Worm (Caenorhabditis elegans) whole organism, L3 larva: ENCODE results near the gene blos-4.

Experiments used
- R02D3.7 ChIP-seq: fragments of 150-350 bp; optimal IDR thresholded peaks from 2 replicates; lab custom pipeline; 2014; ENCODE audit warnings: missing biosample characterization, missing genetic modification characterization
- ZK546.5 ChIP-seq: sonication (generic microtip); optimal IDR thresholded peaks from 2 replicates; lab custom pipeline; 2017; ENCODE audit warnings: missing biosample characterization, missing genetic modification characterization
- aly-2 ChIP-seq: fragments of 150-350 bp; optimal IDR thresholded peaks from 2 replicates; lab custom pipeline; 2014; ENCODE audit warnings: missing biosample characterization, missing genetic modification characterization
- ama-1 ChIP-seq: fragments of 150-350 bp; optimal IDR thresholded peaks from 2 replicates; lab custom pipeline; 2018
- ceh-16 ChIP-seq: sonication (generic microtip); optimal IDR thresholded peaks from 2 replicates; lab custom pipeline; 2017; ENCODE audit warnings: missing biosample characterization, missing genetic modification characterization
- ceh-28 ChIP-seq: fragments of 150-350 bp; optimal IDR thresholded peaks from 2 replicates; lab custom pipeline; 2014; ENCODE audit warnings: missing biosample characterization, missing genetic modification reagents, missing genetic modification characterization
- ceh-82 ChIP-seq: fragments of 150-350 bp; optimal IDR thresholded peaks from 2 replicates; lab custom pipeline; 2014; ENCODE audit warnings: missing biosample characterization, missing genetic modification characterization
- ceh-9 ChIP-seq: sonication (generic microtip); optimal IDR thresholded peaks from 2 replicates; lab custom pipeline; 2018; ENCODE audit warnings: missing biosample characterization, missing genetic modification characterization
- daf-12 ChIP-seq: fragments of 150-350 bp; optimal IDR thresholded peaks from 2 replicates; lab custom pipeline; 2014; ENCODE audit warnings: missing biosample characterization, missing genetic modification reagents, missing genetic modification characterization
- egl-27 ChIP-seq: sonication (generic microtip); optimal IDR thresholded peaks from 4 replicates; lab custom pipeline; 2017; ENCODE audit warnings: missing biosample characterization, missing genetic modification reagents, missing genetic modification characterization
- egl-5 ChIP-seq: fragments of 150-350 bp; optimal IDR thresholded peaks from 2 replicates; lab custom pipeline; 2017; ENCODE audit warnings: missing biosample characterization, missing genetic modification reagents, missing genetic modification characterization, inconsistent platforms
- elt-1 ChIP-seq: fragments of 150-350 bp; optimal IDR thresholded peaks from 2 replicates; lab custom pipeline; 2014; ENCODE audit warnings: missing biosample characterization, missing genetic modification characterization
- elt-2 ChIP-seq: sonication (generic microtip); optimal IDR thresholded peaks from 2 replicates; lab custom pipeline; 2016; ENCODE audit warnings: missing genetic modification reagents, mild to moderate bottlenecking, missing genetic modification characterization, missing compliant biosample characterization
- elt-3 ChIP-seq, 3 experiments: fragments of 150-350 bp in 1 of 3; sonication (generic microtip) in 2 of 3; optimal IDR thresholded peaks; 2 replicates in 2 of 3; 4 replicates in 1 of 3; lab custom pipeline; 2014 to 2017; ENCODE audit warnings: missing biosample characterization in 3 of 3, missing genetic modification characterization in 3 of 3
- eor-1 ChIP-seq, 2 experiments: fragments of 150-350 bp; optimal IDR thresholded peaks; 2 replicates each; lab custom pipeline; 2014 to 2018; ENCODE audit warnings: missing biosample characterization in 2 of 2, missing genetic modification characterization in 2 of 2
- fkh-10 ChIP-seq: sonication (generic microtip); optimal IDR thresholded peaks from 2 replicates; lab custom pipeline; 2017; ENCODE audit warnings: missing biosample characterization, missing genetic modification reagents, missing genetic modification characterization
- fkh-2 ChIP-seq: fragments of 150-350 bp; optimal IDR thresholded peaks from 2 replicates; lab custom pipeline; 2014; ENCODE audit warnings: missing biosample characterization, missing genetic modification reagents, missing genetic modification characterization
- fos-1 ChIP-seq: fragments of 150-350 bp; optimal IDR thresholded peaks from 2 replicates; lab custom pipeline; 2014; ENCODE audit warnings: missing biosample characterization, missing genetic modification characterization
- hmg-11 ChIP-seq: sonication (generic microtip); optimal IDR thresholded peaks from 2 replicates; lab custom pipeline; 2016; ENCODE audit warnings: missing genetic modification characterization, missing compliant biosample characterization
- jun-1 ChIP-seq: fragments of 150-350 bp; optimal IDR thresholded peaks from 2 replicates; lab custom pipeline; 2014; ENCODE audit warnings: missing biosample characterization, missing genetic modification reagents, missing genetic modification characterization
- lin-15B ChIP-seq: fragments of 150-350 bp; optimal IDR thresholded peaks from 2 replicates; lab custom pipeline; 2014; ENCODE audit warnings: missing biosample characterization, missing genetic modification characterization
- lin-39 ChIP-seq: fragments of 150-350 bp; optimal IDR thresholded peaks from 2 replicates; lab custom pipeline; 2018; ENCODE audit warnings: missing biosample characterization, missing genetic modification reagents, missing genetic modification characterization
- lsy-12 ChIP-seq: sonication (generic microtip); optimal IDR thresholded peaks from 2 replicates; lab custom pipeline; 2016; ENCODE audit warnings: mild to moderate bottlenecking, missing genetic modification characterization, missing compliant biosample characterization
- mdl-1 ChIP-seq: fragments of 150-350 bp; optimal IDR thresholded peaks from 2 replicates; lab custom pipeline; 2014; ENCODE audit warnings: missing biosample characterization, missing genetic modification characterization
- mml-1 ChIP-seq: fragments of 150-350 bp; sonication (generic microtip); optimal IDR thresholded peaks from 3 replicates; lab custom pipeline; 2014; ENCODE audit warnings: missing biosample characterization, missing genetic modification characterization
- nfya-1 ChIP-seq: sonication (generic microtip); optimal IDR thresholded peaks from 2 replicates; lab custom pipeline; 2017; ENCODE audit warnings: missing genetic modification characterization, mild to moderate bottlenecking, missing compliant biosample characterization, antibody characterized with exemption, moderate library complexity; ENCODE audit not compliant: insufficient read depth
- nhr-11 ChIP-seq: fragments of 150-350 bp; optimal IDR thresholded peaks from 2 replicates; lab custom pipeline; 2014; ENCODE audit warnings: missing biosample characterization, missing genetic modification characterization
- nhr-12 ChIP-seq: fragments of 150-350 bp; optimal IDR thresholded peaks from 2 replicates; lab custom pipeline; 2014; ENCODE audit warnings: missing biosample characterization, missing genetic modification characterization
- nhr-23 ChIP-seq: fragments of 150-350 bp; optimal IDR thresholded peaks from 2 replicates; lab custom pipeline; 2014; ENCODE audit warnings: missing biosample characterization, missing genetic modification reagents, missing genetic modification characterization
- nhr-237 ChIP-seq: fragments of 150-350 bp; optimal IDR thresholded peaks from 2 replicates; lab custom pipeline; 2014; ENCODE audit warnings: missing biosample characterization, missing genetic modification characterization
- nhr-25 ChIP-seq: sonication (generic microtip); optimal IDR thresholded peaks from 2 replicates; lab custom pipeline; 2017; ENCODE audit warnings: missing biosample characterization, missing genetic modification characterization
- nhr-28 ChIP-seq: fragments of 150-350 bp; optimal IDR thresholded peaks from 2 replicates; lab custom pipeline; 2014; ENCODE audit warnings: missing biosample characterization, missing genetic modification characterization
- nhr-43 ChIP-seq: sonication (generic microtip); optimal IDR thresholded peaks from 2 replicates; lab custom pipeline; 2016; ENCODE audit warnings: mild to moderate bottlenecking, missing genetic modification characterization, missing compliant biosample characterization; ENCODE audit not compliant: poor library complexity, severe bottlenecking
- nhr-67 ChIP-seq: fragments of 150-350 bp; optimal IDR thresholded peaks from 2 replicates; lab custom pipeline; 2014; ENCODE audit warnings: missing biosample characterization, missing genetic modification characterization
- nhr-76 ChIP-seq: fragments of 150-350 bp; sonication (generic microtip); optimal IDR thresholded peaks from 5 replicates; lab custom pipeline; 2014; ENCODE audit warnings: missing biosample characterization, missing genetic modification characterization
- nhr-77 ChIP-seq: fragments of 150-350 bp; optimal IDR thresholded peaks from 2 replicates; lab custom pipeline; 2014; ENCODE audit warnings: missing biosample characterization, missing genetic modification characterization
- pha-4 ChIP-seq: fragments of 150-350 bp; optimal IDR thresholded peaks from 2 replicates; lab custom pipeline; 2014; ENCODE audit warnings: missing biosample characterization, missing genetic modification reagents, missing genetic modification characterization
- pqm-1 ChIP-seq: fragments of 150-350 bp; optimal IDR thresholded peaks from 2 replicates; lab custom pipeline; 2017; ENCODE audit warnings: missing biosample characterization, missing genetic modification characterization, inconsistent platforms
- sea-2 ChIP-seq: fragments of 150-350 bp; sonication (generic microtip); optimal IDR thresholded peaks from 4 replicates; lab custom pipeline; 2014; ENCODE audit warnings: missing biosample characterization, missing genetic modification reagents, missing genetic modification characterization
- skn-1 ChIP-seq: fragments of 150-350 bp; optimal IDR thresholded peaks from 2 replicates; lab custom pipeline; 2014; ENCODE audit warnings: missing biosample characterization, missing genetic modification characterization
- snpc-4 ChIP-seq: fragments of 150-350 bp; optimal IDR thresholded peaks from 2 replicates; lab custom pipeline; 2014; ENCODE audit warnings: missing biosample characterization, missing genetic modification characterization
- tbx-2 ChIP-seq: sonication (generic microtip); optimal IDR thresholded peaks from 2 replicates; lab custom pipeline; 2016; ENCODE audit warnings: mild to moderate bottlenecking, missing genetic modification characterization, missing compliant biosample characterization
- unc-39 ChIP-seq: sonication (generic microtip); optimal IDR thresholded peaks from 4 replicates; lab custom pipeline; 2017; ENCODE audit warnings: missing biosample characterization, missing genetic modification characterization
- unc-62 ChIP-seq: fragments of 150-350 bp; sonication (generic microtip); optimal IDR thresholded peaks from 4 replicates; lab custom pipeline; 2014; ENCODE audit warnings: missing biosample characterization, missing genetic modification reagents, missing genetic modification characterization
- zag-1 ChIP-seq: fragments of 150-350 bp; optimal IDR thresholded peaks from 2 replicates; lab custom pipeline; 2014; ENCODE audit warnings: missing biosample characterization, missing genetic modification characterization
- ztf-11 ChIP-seq: fragments of 150-350 bp; optimal IDR thresholded peaks from 2 replicates; lab custom pipeline; 2014; ENCODE audit warnings: missing biosample characterization, missing genetic modification characterization
- ztf-4 ChIP-seq: fragments of 150-350 bp; optimal IDR thresholded peaks from 2 replicates; lab custom pipeline; 2014; ENCODE audit warnings: missing biosample characterization, missing genetic modification characterization

Gene blos-4

ce11 chrII:6250782-6251461 lies 5.9 kb downstream of the blos-4 start, which contains the start of gene phb-2:
TSS of gene phb-2 (plus strand) at chrII:6251411.
- TF ChIP-seq sea-2 (GFP tag; lab: Kevin White, UChicago) (no peak), lsy-12 (tag; lab: Kevin White, UChicago) (no peak), nhr-23 (peak; percentile 77), ztf-11 (tag; lab: Kevin White, UChicago) (no peak), nhr-12 (tag; lab: Kevin White, UChicago) (no peak), ceh-9 (no peak), ZK546.5 (tag; lab: Kevin White, UChicago) (no peak), nhr-67 (tag; lab: Kevin White, UChicago) (no peak), ama-1 (lab: Kevin White, UChicago) (peak; percentile 76), fkh-10 (GFP tag; lab: Kevin White, UChicago) (no peak), snpc-4 (tag; lab: Kevin White, UChicago) (peak; percentile 79), zag-1 (no peak), skn-1 (peak; percentile 72), unc-39 (tag; lab: Kevin White, UChicago) (no peak), nhr-28 (tag; lab: Kevin White, UChicago) (no peak), elt-2 (peak; percentile 51), pha-4 (peak; percentile 94), jun-1 (tag; lab: Kevin White, UChicago) (peak; percentile 18), aly-2 (no peak), mdl-1 (tag; lab: Kevin White, UChicago) (no peak), elt-3 (tag; optimal IDR thresholded peaks at IDR 0.05; lab: Kevin White, UChicago) (peak in 1 of 3 experiments; percentile 4), egl-5 (tag; lab: Kevin White, UChicago) (peak; percentile 89), nhr-77 (tag; lab: Kevin White, UChicago) (no peak), hmg-11 (tag; lab: Kevin White, UChicago) (peak; percentile 71), ceh-28 (tag; lab: Kevin White, UChicago) (peak; percentile 53), nfya-1 (tag; lab: Kevin White, UChicago) (peak; percentile 90), egl-27 (tag; lab: Kevin White, UChicago) (peak; percentile 8), nhr-76 (tag; lab: Kevin White, UChicago) (no peak), daf-12 (tag; lab: Kevin White, UChicago) (no peak), eor-1 (tag; optimal IDR thresholded peaks at IDR 0.05; lab: Kevin White, UChicago) (no peak), mml-1 (tag; lab: Kevin White, UChicago) (no peak), ztf-4 (tag; lab: Kevin White, UChicago) (no peak), elt-1 (tag; lab: Kevin White, UChicago) (no peak), nhr-43 (tag; lab: Kevin White, UChicago) (peak; percentile 53), tbx-2 (tag; lab: Kevin White, UChicago) (no peak), pqm-1 (peak; percentile 11), lin-15B (tag; lab: Kevin White, UChicago) (peak; percentile 84), fkh-2 (tag; lab: Kevin White, UChicago) (no peak), ceh-16 (tag; lab: Kevin White, UChicago) (no peak), nhr-25 (tag; lab: Kevin White, UChicago) (peak; percentile 88), ceh-82 (tag; lab: Kevin White, UChicago) (peak; percentile 6), unc-62 (GFP tag; lab: Kevin White, UChicago) (no peak), lin-39 (tag; lab: Kevin White, UChicago) (peak; percentile 91), nhr-11 (peak; percentile 53), R02D3.7 (tag; lab: Kevin White, UChicago) (peak; percentile 20), fos-1 (tag; lab: Kevin White, UChicago) (no peak), nhr-237 (tag; lab: Kevin White, UChicago) (no peak)
